Fruit fly (Drosophila melanogaster) whole organism, prepupa: ENCODE data around the gene CG9254.

Experiments used
- Blimp-1 ChIP-seq: fragments of 200-800 bp; sonication (Bioruptor generic); optimal IDR thresholded peaks from 3 replicates; lab custom pipeline; 2017; ENCODE audit warnings: missing biosample characterization, missing genetic modification characterization, mild to moderate bottlenecking, moderate library complexity, missing genetic modification reagents
- Hr38 ChIP-seq: sonication (Bioruptor generic); optimal IDR thresholded peaks from 2 replicates; lab custom pipeline; 2016; ENCODE audit warnings: missing biosample characterization, missing genetic modification characterization
- Met ChIP-seq: fragments of 200-800 bp; sonication (Bioruptor generic); optimal IDR thresholded peaks from 3 replicates; lab custom pipeline; 2016; ENCODE audit warnings: missing biosample characterization, missing genetic modification characterization
- Sox102F ChIP-seq: fragments of 200-800 bp; sonication (Bioruptor generic); optimal IDR thresholded peaks from 2 replicates; lab custom pipeline; 2016; ENCODE audit warnings: missing biosample characterization, mild to moderate bottlenecking, missing genetic modification characterization
- Sox14 ChIP-seq: fragments of 200-800 bp; sonication (Bioruptor generic); optimal IDR thresholded peaks from 3 replicates; lab custom pipeline; 2016; ENCODE audit warnings: missing biosample characterization, missing genetic modification characterization
- acj6 ChIP-seq: fragments of 200-800 bp; sonication (Bioruptor generic); optimal IDR thresholded peaks from 3 replicates; lab custom pipeline; 2016; ENCODE audit warnings: missing biosample characterization, missing genetic modification characterization
- esn ChIP-seq: fragments of 200-800 bp; sonication (Bioruptor generic); optimal IDR thresholded peaks from 2 replicates; lab custom pipeline; 2016; ENCODE audit warnings: missing biosample characterization, mild to moderate bottlenecking, missing genetic modification characterization, moderate library complexity
- fd85E ChIP-seq: fragments of 200-800 bp; sonication (Bioruptor generic); optimal IDR thresholded peaks from 3 replicates; lab custom pipeline; 2016; ENCODE audit warnings: missing biosample characterization, missing genetic modification characterization
- net ChIP-seq: fragments of 200-800 bp; sonication (Bioruptor generic); optimal IDR thresholded peaks from 3 replicates; lab custom pipeline; 2016; ENCODE audit warnings: missing biosample characterization, missing genetic modification characterization
- ss ChIP-seq, 2 experiments: fragments of 200-800 bp; sonication (Bioruptor generic); optimal IDR thresholded peaks; 2 replicates in 1 of 2; 3 replicates in 1 of 2; lab custom pipeline; 2017 to 2018; ENCODE audit warnings: mild to moderate bottlenecking in 2 of 2, missing biosample characterization in 2 of 2, missing genetic modification characterization in 2 of 2, moderate library complexity in 1 of 2

DNA sequence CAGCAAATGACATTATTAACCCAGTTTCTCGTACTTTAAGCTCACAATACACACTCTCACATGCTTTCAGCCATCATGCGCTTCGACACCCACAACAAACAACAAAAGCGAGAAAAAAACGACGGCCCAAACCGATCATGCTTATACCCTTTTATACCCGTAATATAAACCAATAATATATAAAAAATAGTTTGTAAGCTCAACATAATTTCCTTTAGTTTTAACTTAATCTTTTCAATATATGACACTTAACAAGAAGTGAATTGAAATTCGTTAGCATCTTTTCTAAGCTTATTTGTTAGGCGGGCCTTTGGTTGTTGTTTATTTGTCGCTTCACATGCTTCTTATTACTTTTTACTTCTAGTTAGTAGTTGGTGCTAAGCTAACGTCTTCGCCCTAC, 10.3 kb downstream of the CG9254 start:
- no peak for TF ChIP-seq Blimp-1
- TF ChIP-seq net (GFP tag; lab: Kevin White, UChicago), result no peak
- no peak for TF ChIP-seq Met (GFP tag; lab: Kevin White, UChicago)
- no peak for TF ChIP-seq Sox14 (GFP tag; lab: Kevin White, UChicago)
- TF ChIP-seq Sox102F (GFP tag; lab: Kevin White, UChicago), result no peak
- TF ChIP-seq Hr38, result no peak
- TF ChIP-seq acj6 (GFP tag; lab: Kevin White, UChicago), result no peak
- no peak for TF ChIP-seq ss (GFP tag; optimal IDR thresholded peaks at IDR 0.05; lab: Kevin White, UChicago)
- TF ChIP-seq fd85E, result no peak
- TF ChIP-seq esn, result no peak
